Worm (Caenorhabditis elegans) whole organism, L3 larva: Measurements from ENCODE around the gene K10B2.4.

Source experiments
- R02D3.7 ChIP-seq: fragments of 150-350 bp; optimal IDR thresholded peaks from 2 replicates; lab custom pipeline; 2014; ENCODE audit warnings: missing biosample characterization, missing genetic modification characterization
- ZK546.5 ChIP-seq: sonication (generic microtip); optimal IDR thresholded peaks from 2 replicates; lab custom pipeline; 2017; ENCODE audit warnings: missing biosample characterization, missing genetic modification characterization
- ama-1 ChIP-seq: fragments of 150-350 bp; optimal IDR thresholded peaks from 2 replicates; lab custom pipeline; 2018
- ceh-16 ChIP-seq: sonication (generic microtip); optimal IDR thresholded peaks from 2 replicates; lab custom pipeline; 2017; ENCODE audit warnings: missing biosample characterization, missing genetic modification characterization
- ceh-28 ChIP-seq: fragments of 150-350 bp; optimal IDR thresholded peaks from 2 replicates; lab custom pipeline; 2014; ENCODE audit warnings: missing biosample characterization, missing genetic modification reagents, missing genetic modification characterization
- ceh-82 ChIP-seq: fragments of 150-350 bp; optimal IDR thresholded peaks from 2 replicates; lab custom pipeline; 2014; ENCODE audit warnings: missing biosample characterization, missing genetic modification characterization
- ceh-9 ChIP-seq: sonication (generic microtip); optimal IDR thresholded peaks from 2 replicates; lab custom pipeline; 2018; ENCODE audit warnings: missing biosample characterization, missing genetic modification characterization
- egl-27 ChIP-seq: sonication (generic microtip); optimal IDR thresholded peaks from 4 replicates; lab custom pipeline; 2017; ENCODE audit warnings: missing biosample characterization, missing genetic modification reagents, missing genetic modification characterization
- egl-5 ChIP-seq: fragments of 150-350 bp; optimal IDR thresholded peaks from 2 replicates; lab custom pipeline; 2017; ENCODE audit warnings: missing biosample characterization, missing genetic modification reagents, missing genetic modification characterization, inconsistent platforms
- elt-1 ChIP-seq: fragments of 150-350 bp; optimal IDR thresholded peaks from 2 replicates; lab custom pipeline; 2014; ENCODE audit warnings: missing biosample characterization, missing genetic modification characterization
- elt-2 ChIP-seq: sonication (generic microtip); optimal IDR thresholded peaks from 2 replicates; lab custom pipeline; 2016; ENCODE audit warnings: missing genetic modification reagents, mild to moderate bottlenecking, missing genetic modification characterization, missing compliant biosample characterization
- elt-3 ChIP-seq, 3 experiments: fragments of 150-350 bp in 1 of 3; sonication (generic microtip) in 2 of 3; optimal IDR thresholded peaks; 2 replicates in 2 of 3; 4 replicates in 1 of 3; lab custom pipeline; 2014 to 2017; ENCODE audit warnings: missing biosample characterization in 3 of 3, missing genetic modification characterization in 3 of 3
- eor-1 ChIP-seq, 2 experiments: fragments of 150-350 bp; optimal IDR thresholded peaks; 2 replicates each; lab custom pipeline; 2014 to 2018; ENCODE audit warnings: missing biosample characterization in 2 of 2, missing genetic modification characterization in 2 of 2
- fkh-10 ChIP-seq: sonication (generic microtip); optimal IDR thresholded peaks from 2 replicates; lab custom pipeline; 2017; ENCODE audit warnings: missing biosample characterization, missing genetic modification reagents, missing genetic modification characterization
- fkh-2 ChIP-seq: fragments of 150-350 bp; optimal IDR thresholded peaks from 2 replicates; lab custom pipeline; 2014; ENCODE audit warnings: missing biosample characterization, missing genetic modification reagents, missing genetic modification characterization
- hmg-11 ChIP-seq: sonication (generic microtip); optimal IDR thresholded peaks from 2 replicates; lab custom pipeline; 2016; ENCODE audit warnings: missing genetic modification characterization, missing compliant biosample characterization
- jun-1 ChIP-seq: fragments of 150-350 bp; optimal IDR thresholded peaks from 2 replicates; lab custom pipeline; 2014; ENCODE audit warnings: missing biosample characterization, missing genetic modification reagents, missing genetic modification characterization
- lin-15B ChIP-seq: fragments of 150-350 bp; optimal IDR thresholded peaks from 2 replicates; lab custom pipeline; 2014; ENCODE audit warnings: missing biosample characterization, missing genetic modification characterization
- lin-39 ChIP-seq: fragments of 150-350 bp; optimal IDR thresholded peaks from 2 replicates; lab custom pipeline; 2018; ENCODE audit warnings: missing biosample characterization, missing genetic modification reagents, missing genetic modification characterization
- lsy-12 ChIP-seq: sonication (generic microtip); optimal IDR thresholded peaks from 2 replicates; lab custom pipeline; 2016; ENCODE audit warnings: mild to moderate bottlenecking, missing genetic modification characterization, missing compliant biosample characterization
- mdl-1 ChIP-seq: fragments of 150-350 bp; optimal IDR thresholded peaks from 2 replicates; lab custom pipeline; 2014; ENCODE audit warnings: missing biosample characterization, missing genetic modification characterization
- mml-1 ChIP-seq: fragments of 150-350 bp; sonication (generic microtip); optimal IDR thresholded peaks from 3 replicates; lab custom pipeline; 2014; ENCODE audit warnings: missing biosample characterization, missing genetic modification characterization
- nfya-1 ChIP-seq: sonication (generic microtip); optimal IDR thresholded peaks from 2 replicates; lab custom pipeline; 2017; ENCODE audit warnings: missing genetic modification characterization, mild to moderate bottlenecking, missing compliant biosample characterization, antibody characterized with exemption, moderate library complexity; ENCODE audit not compliant: insufficient read depth
- nhr-11 ChIP-seq: fragments of 150-350 bp; optimal IDR thresholded peaks from 2 replicates; lab custom pipeline; 2014; ENCODE audit warnings: missing biosample characterization, missing genetic modification characterization
- nhr-12 ChIP-seq: fragments of 150-350 bp; optimal IDR thresholded peaks from 2 replicates; lab custom pipeline; 2014; ENCODE audit warnings: missing biosample characterization, missing genetic modification characterization
- nhr-23 ChIP-seq: fragments of 150-350 bp; optimal IDR thresholded peaks from 2 replicates; lab custom pipeline; 2014; ENCODE audit warnings: missing biosample characterization, missing genetic modification reagents, missing genetic modification characterization
- nhr-237 ChIP-seq: fragments of 150-350 bp; optimal IDR thresholded peaks from 2 replicates; lab custom pipeline; 2014; ENCODE audit warnings: missing biosample characterization, missing genetic modification characterization
- nhr-25 ChIP-seq: sonication (generic microtip); optimal IDR thresholded peaks from 2 replicates; lab custom pipeline; 2017; ENCODE audit warnings: missing biosample characterization, missing genetic modification characterization
- nhr-43 ChIP-seq: sonication (generic microtip); optimal IDR thresholded peaks from 2 replicates; lab custom pipeline; 2016; ENCODE audit warnings: mild to moderate bottlenecking, missing genetic modification characterization, missing compliant biosample characterization; ENCODE audit not compliant: poor library complexity, severe bottlenecking
- nhr-76 ChIP-seq: fragments of 150-350 bp; sonication (generic microtip); optimal IDR thresholded peaks from 5 replicates; lab custom pipeline; 2014; ENCODE audit warnings: missing biosample characterization, missing genetic modification characterization
- nhr-77 ChIP-seq: fragments of 150-350 bp; optimal IDR thresholded peaks from 2 replicates; lab custom pipeline; 2014; ENCODE audit warnings: missing biosample characterization, missing genetic modification characterization
- pha-4 ChIP-seq: fragments of 150-350 bp; optimal IDR thresholded peaks from 2 replicates; lab custom pipeline; 2014; ENCODE audit warnings: missing biosample characterization, missing genetic modification reagents, missing genetic modification characterization
- pqm-1 ChIP-seq: fragments of 150-350 bp; optimal IDR thresholded peaks from 2 replicates; lab custom pipeline; 2017; ENCODE audit warnings: missing biosample characterization, missing genetic modification characterization, inconsistent platforms
- skn-1 ChIP-seq: fragments of 150-350 bp; optimal IDR thresholded peaks from 2 replicates; lab custom pipeline; 2014; ENCODE audit warnings: missing biosample characterization, missing genetic modification characterization
- snpc-4 ChIP-seq: fragments of 150-350 bp; optimal IDR thresholded peaks from 2 replicates; lab custom pipeline; 2014; ENCODE audit warnings: missing biosample characterization, missing genetic modification characterization
- tbx-2 ChIP-seq: sonication (generic microtip); optimal IDR thresholded peaks from 2 replicates; lab custom pipeline; 2016; ENCODE audit warnings: mild to moderate bottlenecking, missing genetic modification characterization, missing compliant biosample characterization
- unc-62 ChIP-seq: fragments of 150-350 bp; sonication (generic microtip); optimal IDR thresholded peaks from 4 replicates; lab custom pipeline; 2014; ENCODE audit warnings: missing biosample characterization, missing genetic modification reagents, missing genetic modification characterization
- zag-1 ChIP-seq: fragments of 150-350 bp; optimal IDR thresholded peaks from 2 replicates; lab custom pipeline; 2014; ENCODE audit warnings: missing biosample characterization, missing genetic modification characterization
- ztf-11 ChIP-seq: fragments of 150-350 bp; optimal IDR thresholded peaks from 2 replicates; lab custom pipeline; 2014; ENCODE audit warnings: missing biosample characterization, missing genetic modification characterization
- ztf-4 ChIP-seq: fragments of 150-350 bp; optimal IDR thresholded peaks from 2 replicates; lab custom pipeline; 2014; ENCODE audit warnings: missing biosample characterization, missing genetic modification characterization

The K10B2.4 gene

DNA sequence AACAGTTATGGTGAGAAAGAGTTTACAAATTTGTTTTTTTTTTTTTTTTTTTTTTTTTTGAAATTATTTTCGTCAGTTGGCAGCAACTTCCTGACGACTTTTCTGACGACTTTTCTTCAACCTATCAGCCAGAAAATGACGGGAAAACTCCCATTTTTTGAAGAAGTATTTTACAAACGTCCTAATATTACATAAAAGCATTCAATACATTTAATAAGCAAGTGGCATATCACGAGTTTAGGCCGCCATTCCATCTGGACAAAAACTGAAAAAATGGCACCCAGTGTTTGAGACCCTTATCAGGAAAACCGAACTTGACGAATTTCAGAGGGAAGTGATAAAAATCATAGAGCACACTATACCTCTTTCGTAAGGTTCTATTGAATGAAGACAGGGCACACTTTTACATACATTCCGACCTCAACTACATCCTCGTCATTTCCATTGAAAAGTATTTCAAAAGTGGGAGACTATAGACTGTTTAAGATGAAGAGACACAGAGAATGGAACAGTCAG lies 26.0 kb downstream of the K10B2.4 start:
- TF ChIP-seq ZK546.5 (tag; lab: Kevin White, UChicago): no peak
- TF ChIP-seq elt-2 (tag; lab: Kevin White, UChicago): peak; percentile 64

DNA sequence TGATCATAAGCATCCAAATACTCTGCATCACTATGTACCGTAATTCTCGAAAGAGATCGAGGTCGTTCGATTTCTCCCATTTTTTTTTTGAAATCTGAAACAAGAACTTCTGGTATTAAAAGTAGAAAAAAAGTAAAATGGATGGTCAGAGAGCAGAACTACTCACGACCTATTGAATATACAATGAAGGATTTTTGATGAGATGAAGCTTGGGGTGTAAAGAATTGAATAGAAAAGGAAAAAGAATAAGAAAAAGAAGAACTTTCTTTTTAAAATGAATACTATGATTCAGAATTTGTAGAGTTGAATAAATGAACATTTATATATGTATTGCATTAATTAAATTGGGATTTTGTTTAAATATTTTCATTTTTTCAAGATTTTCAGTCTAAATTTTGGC lies 26.9 kb downstream of the K10B2.4 start, which contains the start of gene ttc-39B:
ttc-39B (minus strand) TSS at position 101 of the 400 bp plus-strand sequence.
- no peak for TF ChIP-seq elt-1 (tag; lab: Kevin White, UChicago)
- TF ChIP-seq nhr-12 (tag; lab: Kevin White, UChicago): no peak
- TF ChIP-seq fkh-2 (tag; lab: Kevin White, UChicago): no peak
- no peak for TF ChIP-seq R02D3.7 (tag; lab: Kevin White, UChicago)

DNA sequence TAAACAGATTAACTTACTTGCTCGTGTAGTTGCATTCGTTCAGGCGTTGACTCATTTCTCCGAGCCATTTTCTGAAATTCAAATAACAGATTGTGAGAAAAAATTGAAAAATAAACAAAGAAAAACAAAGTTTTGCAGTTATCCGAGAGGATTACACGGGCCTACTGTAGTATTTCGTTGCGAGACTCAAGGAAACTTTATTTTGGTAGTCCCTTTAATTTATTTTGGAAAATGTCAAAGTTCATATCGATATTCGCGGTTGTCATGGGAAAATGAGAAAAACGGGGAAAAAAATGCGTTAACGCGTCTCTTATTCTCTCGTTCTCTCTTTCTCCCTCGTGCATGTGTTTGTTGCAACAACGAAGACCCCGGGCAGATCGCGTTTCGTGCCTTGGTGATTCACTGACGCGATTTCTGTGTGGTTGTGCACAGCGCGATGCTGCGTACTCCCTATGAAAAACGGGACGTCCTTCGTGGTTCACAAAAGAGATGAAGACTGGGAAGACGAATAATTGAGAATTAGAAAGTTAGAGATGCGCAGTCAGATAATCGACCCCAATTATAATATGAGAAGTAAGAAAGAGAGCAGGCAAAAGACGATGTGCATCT lies 29.4 kb downstream of the K10B2.4 start, which contains the start of gene set-4:
set-4 (minus strand) TSS at position 120 of the 609 bp plus-strand sequence.
- TF ChIP-seq zag-1 (tag; lab: Kevin White, UChicago): peak; percentile 27
- TF ChIP-seq ZK546.5 (tag; lab: Kevin White, UChicago): no peak
- peak; percentile 64 for TF ChIP-seq fkh-10 (GFP tag; lab: Kevin White, UChicago)
- peak in 1 of 3 experiments; percentile 55 for TF ChIP-seq elt-3 (tag; optimal IDR thresholded peaks at IDR 0.05; lab: Kevin White, UChicago)
- peak; percentile 42 for TF ChIP-seq pqm-1 (tag; lab: Kevin White, UChicago)
- peak; percentile 94 for TF ChIP-seq snpc-4
- TF ChIP-seq skn-1 (tag; lab: Kevin White, UChicago): peak; percentile 49
- peak; percentile 91 for TF ChIP-seq lin-15B (tag; lab: Kevin White, UChicago)
- peak; percentile 75 for TF ChIP-seq R02D3.7 (tag; lab: Kevin White, UChicago)
- TF ChIP-seq nhr-77: no peak
- no peak for TF ChIP-seq ztf-11
- TF ChIP-seq elt-2 (tag; lab: Kevin White, UChicago): peak; percentile 84
- TF ChIP-seq nhr-237 (tag; lab: Kevin White, UChicago): no peak
- TF ChIP-seq ceh-9 (tag; lab: Kevin White, UChicago): no peak
- peak; percentile 86 for TF ChIP-seq lsy-12 (tag; lab: Kevin White, UChicago)
- TF ChIP-seq lin-39: peak; percentile 93
- TF ChIP-seq ceh-28 (tag; lab: Kevin White, UChicago): peak; percentile 68
- peak; percentile 80 for TF ChIP-seq nhr-11 (tag; lab: Kevin White, UChicago)
- peak; percentile 86 for TF ChIP-seq egl-5
- TF ChIP-seq tbx-2: peak; percentile 91
- TF ChIP-seq ztf-4 (tag; lab: Kevin White, UChicago): peak; percentile 68
- TF ChIP-seq ceh-16 (tag; lab: Kevin White, UChicago): no peak
- peak; percentile 46 for TF ChIP-seq unc-62 (GFP tag; lab: Kevin White, UChicago)
- TF ChIP-seq elt-1 (tag; lab: Kevin White, UChicago): peak; percentile 78
- peak; percentile 60 for TF ChIP-seq egl-27 (tag; lab: Kevin White, UChicago)
- peak; percentile 72 for TF ChIP-seq mdl-1
- TF ChIP-seq ceh-82 (tag; lab: Kevin White, UChicago): peak; percentile 75
- TF ChIP-seq nhr-25 (tag; lab: Kevin White, UChicago): peak; percentile 98
- peak; percentile 90 for TF ChIP-seq jun-1 (tag; lab: Kevin White, UChicago)
- peak; percentile 94 for TF ChIP-seq pha-4 (tag; lab: Kevin White, UChicago)
- TF ChIP-seq mml-1 (tag; lab: Kevin White, UChicago): no peak
- TF ChIP-seq nhr-43: peak; percentile 78
- peak; percentile 94 for TF ChIP-seq nfya-1 (tag; lab: Kevin White, UChicago)
- no peak for TF ChIP-seq eor-1 (tag; optimal IDR thresholded peaks at IDR 0.05; lab: Kevin White, UChicago)
- peak; percentile 89 for TF ChIP-seq nhr-23 (tag; lab: Kevin White, UChicago)
- TF ChIP-seq ama-1: peak; percentile 54
- TF ChIP-seq nhr-76 (tag; lab: Kevin White, UChicago): no peak
- peak; percentile 96 for TF ChIP-seq hmg-11
